Fruit fly (Drosophila melanogaster): Measurements from ENCODE around the gene atms.

atms gene

DNA sequence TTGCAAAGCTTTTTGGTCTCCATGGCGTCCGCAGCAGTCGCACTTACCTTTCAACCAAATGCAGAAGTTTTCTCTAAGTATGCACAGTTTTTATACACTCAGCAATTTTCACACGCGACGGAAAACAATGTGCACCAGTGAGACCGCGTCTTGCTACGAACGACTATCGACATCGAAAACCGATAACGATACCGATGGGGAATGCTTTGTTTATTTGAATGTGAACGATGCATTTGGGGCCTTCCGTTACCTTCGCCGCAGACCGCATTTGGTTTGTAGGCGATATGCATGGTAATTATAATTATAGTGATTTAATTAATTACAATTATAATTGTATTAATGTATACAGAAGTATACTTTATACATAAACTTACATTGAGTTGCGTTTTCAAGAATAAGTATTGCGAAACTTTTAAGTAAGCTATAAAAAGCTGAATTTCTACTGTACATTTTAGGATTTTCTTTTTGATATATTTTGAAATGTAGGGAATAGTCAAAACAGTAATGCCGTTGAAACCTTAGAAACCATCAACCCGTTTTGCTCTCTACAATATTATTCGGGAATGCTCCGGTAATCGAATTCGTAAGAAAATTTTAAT is 62.2 kb downstream of the atms start, which contains the start of the genes Hus1-like and ctrip (continued):
- no peak for TF ChIP-seq CG17385 (GFP tag; optimal IDR thresholded peaks at IDR 0.05)
- no peak for TF ChIP-seq Hsf (GFP tag; optimal IDR thresholded peaks at IDR 0.05)
- no peak for TF ChIP-seq sna (GFP tag; IDR thresholded peaks at IDR 0.05; ENCODE audit: partially characterized antibody)
- TF ChIP-seq z (GFP tag; IDR thresholded peaks at IDR 0.05): 0 out of 3 replicates have a peak, but pooled peaks have one; percentile 21
- TF ChIP-seq CG6689 (GFP tag; IDR thresholded peaks at IDR 0.05): no peak
- TF ChIP-seq PHDP (tag; optimal IDR thresholded peaks at IDR 0.05): peak; percentile 24
- no peak for TF ChIP-seq her (GFP tag; optimal IDR thresholded peaks at IDR 0.05)
- no peak for TF ChIP-seq sob (GFP tag; IDR thresholded peaks at IDR 0.05)
- peak; percentile 2 for TF ChIP-seq CG1233 (GFP tag; optimal IDR thresholded peaks at IDR 0.05)
- TF ChIP-seq CTCF (GFP tag; optimal IDR thresholded peaks at IDR 0.05): no peak
- TF ChIP-seq yki (optimal IDR thresholded peaks at IDR 0.05): no peak
- TF ChIP-seq CG13624 (GFP tag; optimal IDR thresholded peaks at IDR 0.05): no peak
- peak; percentile 64 for TF ChIP-seq Jarid2 (GFP tag; optimal IDR thresholded peaks at IDR 0.05)
- no peak for TF ChIP-seq CG11560 (tag; IDR thresholded peaks at IDR 0.05)
- TF ChIP-seq sens (GFP tag): peak; percentile 35
- no peak for TF ChIP-seq CG6175 (GFP tag; IDR thresholded peaks at IDR 0.05)
- peak; percentile 60 for TF ChIP-seq Scr (GFP tag; IDR thresholded peaks at IDR 0.05; ENCODE audit: partially characterized antibody)
- TF ChIP-seq CG1602 (GFP tag; optimal IDR thresholded peaks at IDR 0.05): no peak
- peak; percentile 16 for TF ChIP-seq CG12071 (GFP tag; optimal IDR thresholded peaks at IDR 0.05)
- no peak for TF ChIP-seq CkIIα-i1 (GFP tag; IDR thresholded peaks at IDR 0.05)
- no peak for TF ChIP-seq CG18764 (GFP tag; optimal IDR thresholded peaks at IDR 0.05)
- TF ChIP-seq so (GFP tag; IDR thresholded peaks at IDR 0.05): no peak
- peak; percentile 48 for TF ChIP-seq Fer1 (GFP tag; optimal IDR thresholded peaks at IDR 0.05)
- TF ChIP-seq cato (GFP tag; optimal IDR thresholded peaks at IDR 0.05; ENCODE audit: borderline replicate concordance): no peak
- no peak for TF ChIP-seq Fer2 (tag; optimal IDR thresholded peaks at IDR 0.05)
- no peak for TF ChIP-seq org-1 (GFP tag; optimal IDR thresholded peaks at IDR 0.05)
- peak; percentile 53; the same call in 1 of the 3 replicates for TF ChIP-seq CG6791 (GFP tag; IDR thresholded peaks at IDR 0.05; ENCODE audit: partially characterized antibody)
- TF ChIP-seq CG17802 (tag; optimal IDR thresholded peaks at IDR 0.05): peak; percentile 93
- peak; percentile 1 for TF ChIP-seq CG10979 (tag; optimal IDR thresholded peaks at IDR 0.05)
- TF ChIP-seq CG1792 (GFP tag; optimal IDR thresholded peaks at IDR 0.05): no peak
- TF ChIP-seq chm (GFP tag; IDR thresholded peaks at IDR 0.05): peak; percentile 66
- TF ChIP-seq slbo (GFP tag; IDR thresholded peaks at IDR 0.05): 0 out of 2 replicates have a peak, but pooled peaks have one; percentile 36
- no peak for TF ChIP-seq gsb (GFP tag; IDR thresholded peaks at IDR 0.05)
- no peak for TF ChIP-seq CG9727 (GFP tag; optimal IDR thresholded peaks at IDR 0.05)
- TF ChIP-seq Opbp (GFP tag; IDR thresholded peaks at IDR 0.05; ENCODE audit: partially characterized antibody): peak; percentile 65; the same call in 1 of the 3 replicates
- TF ChIP-seq CG12219 (GFP tag; optimal IDR thresholded peaks at IDR 0.05): no peak
- TF ChIP-seq cas (GFP tag; IDR thresholded peaks at IDR 0.05): no peak
- no peak for TF ChIP-seq CG16863 (GFP tag; optimal IDR thresholded peaks at IDR 0.05)
- TF ChIP-seq CG31224 (GFP tag; IDR thresholded peaks at IDR 0.05): no peak
- TF ChIP-seq HLH54F (GFP tag; optimal IDR thresholded peaks at IDR 0.05): no peak
- peak; percentile 19 for TF ChIP-seq CG17568 (GFP tag; optimal IDR thresholded peaks at IDR 0.05)
- TF ChIP-seq NK7.1 (GFP tag; optimal IDR thresholded peaks at IDR 0.05): no peak
- no peak for TF ChIP-seq CG42726 (GFP tag; IDR thresholded peaks at IDR 0.05; ENCODE audit: partially characterized antibody)
- no peak for TF ChIP-seq CG13123 (GFP tag; optimal IDR thresholded peaks at IDR 0.05)
- TF ChIP-seq tio (GFP tag; optimal IDR thresholded peaks at IDR 0.05): no peak
- TF ChIP-seq croc (GFP tag; conservative IDR thresholded peaks at IDR 0.05): no peak
- TF ChIP-seq tap (tag; optimal IDR thresholded peaks at IDR 0.05): no peak
- TF ChIP-seq ems (GFP tag; optimal IDR thresholded peaks at IDR 0.05): no peak
- TF ChIP-seq mirr (GFP tag; optimal IDR thresholded peaks at IDR 0.05): peak; percentile 17
- peak; percentile 24 for TF ChIP-seq lab (GFP tag; optimal IDR thresholded peaks at IDR 0.05)
- TF ChIP-seq Xbp1 (GFP tag; optimal IDR thresholded peaks at IDR 0.05): peak; percentile 49
- no peak for TF ChIP-seq CG18476 (GFP tag; optimal IDR thresholded peaks at IDR 0.05)
